Worm (Caenorhabditis elegans) whole organism, young adult: ENCODE results near the gene srx-33.

ENCODE experiments used
- F23B12.7 ChIP-seq: sonication (generic microtip); optimal IDR thresholded peaks from 2 replicates; lab custom pipeline; 2017; ENCODE audit warnings: missing genetic modification characterization, mild to moderate bottlenecking, missing compliant biosample characterization, antibody characterized with exemption, moderate library complexity; ENCODE audit not compliant: insufficient read depth
- F55B11.4 ChIP-seq: sonication (generic microtip); optimal IDR thresholded peaks from 2 replicates; lab custom pipeline; 2016; ENCODE audit warnings: missing compliant biosample characterization, missing genetic modification characterization, borderline replicate concordance; ENCODE audit not compliant: insufficient read depth
- egl-18 ChIP-seq: fragments of 200-800 bp; sonication (Bioruptor generic); IDR thresholded peaks from 2 replicates; pipeline ENCODE4 v1.3.6; 2022; ENCODE audit warnings: missing genetic modification reagents, missing genetic modification characterization, missing compliant biosample characterization
- ets-4 ChIP-seq: fragments of 200-800 bp; sonication (Bioruptor generic); optimal IDR thresholded peaks from 2 replicates; lab custom pipeline; 2018; ENCODE audit warnings: mild to moderate bottlenecking, missing genetic modification characterization, missing compliant biosample characterization
- repo-1 ChIP-seq: sonication (generic microtip); optimal IDR thresholded peaks from 2 replicates; lab custom pipeline; 2017; ENCODE audit warnings: mild to moderate bottlenecking, missing genetic modification characterization, missing compliant biosample characterization

DNA sequence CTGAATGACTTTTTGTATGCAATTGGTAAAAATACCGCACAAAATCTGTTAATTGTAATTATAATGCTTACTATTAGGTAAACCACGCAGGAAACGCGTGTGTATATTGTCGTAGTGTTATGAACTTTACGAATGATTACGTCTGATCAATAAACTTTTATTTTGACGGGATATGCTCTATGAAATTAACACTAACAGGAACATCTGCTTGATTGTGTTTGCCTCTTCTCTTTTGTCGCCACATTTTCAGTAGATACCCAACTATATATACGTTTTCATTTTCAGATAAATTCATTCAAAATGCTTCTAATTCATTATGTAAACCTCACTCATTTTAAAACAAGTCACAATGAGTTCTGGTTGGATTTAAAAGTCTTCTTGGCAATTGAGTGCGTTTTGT is 13.6 kb upstream of the srx-33 start, which contains the start of gene sre-10:
- TF ChIP-seq F55B11.4 (no peak), F23B12.7 (tag; lab: Kevin White, UChicago) (no peak), ets-4 (GFP tag; lab: Kevin White, UChicago) (no peak), repo-1 (no peak), egl-18 (GFP tag; lab: Robert Waterston, UW) (no peak)
